Worm (Caenorhabditis elegans) whole organism, young adult: Measurements from ENCODE around the gene C04E6.8.

Source experiments
- T07F8.4 ChIP-seq: sonication (generic microtip); optimal IDR thresholded peaks from 2 replicates; lab custom pipeline; 2016; ENCODE audit warnings: mild to moderate bottlenecking, missing genetic modification characterization, moderate library complexity, missing compliant biosample characterization
- aptf-3 ChIP-seq: fragments of 200-800 bp; sonication (Bioruptor generic); IDR thresholded peaks from 2 replicates; pipeline ENCODE4 v1.3.6; 2022; ENCODE audit warnings: missing genetic modification characterization, missing compliant biosample characterization
- dpff-1 ChIP-seq: sonication (generic microtip); optimal IDR thresholded peaks from 2 replicates; lab custom pipeline; 2017; ENCODE audit warnings: mild to moderate bottlenecking, missing genetic modification characterization, missing compliant biosample characterization
- ekl-4 ChIP-seq: fragments of 200-800 bp; sonication (Bioruptor generic); IDR thresholded peaks from 2 replicates; pipeline ENCODE4 v1.3.6; 2022; ENCODE audit warnings: missing genetic modification reagents, missing genetic modification characterization, missing compliant biosample characterization
- him-1 ChIP-seq: sonication (generic microtip); optimal IDR thresholded peaks from 2 replicates; lab custom pipeline; 2016; ENCODE audit warnings: missing genotype, missing genetic modification reagents, missing genetic modification characterization, missing compliant biosample characterization
- hsf-1 ChIP-seq: fragments of 200-800 bp; sonication (Bioruptor generic); IDR thresholded peaks from 2 replicates; pipeline ENCODE4 v1.3.6; 2022; ENCODE audit warnings: missing genetic modification reagents, missing genetic modification characterization, missing compliant biosample characterization
- madf-6 ChIP-seq: fragments of 200-800 bp; sonication (Bioruptor generic); IDR thresholded peaks from 2 replicates; pipeline ENCODE4 v1.3.6; 2022; ENCODE audit warnings: missing genetic modification reagents, missing genetic modification characterization, missing compliant biosample characterization
- ztf-25 ChIP-seq: fragments of 200-800 bp; sonication (Bioruptor generic); IDR thresholded peaks from 2 replicates; pipeline ENCODE4 v1.3.6; 2022; ENCODE audit warnings: missing genetic modification reagents, missing genetic modification characterization, missing compliant biosample characterization

DNA sequence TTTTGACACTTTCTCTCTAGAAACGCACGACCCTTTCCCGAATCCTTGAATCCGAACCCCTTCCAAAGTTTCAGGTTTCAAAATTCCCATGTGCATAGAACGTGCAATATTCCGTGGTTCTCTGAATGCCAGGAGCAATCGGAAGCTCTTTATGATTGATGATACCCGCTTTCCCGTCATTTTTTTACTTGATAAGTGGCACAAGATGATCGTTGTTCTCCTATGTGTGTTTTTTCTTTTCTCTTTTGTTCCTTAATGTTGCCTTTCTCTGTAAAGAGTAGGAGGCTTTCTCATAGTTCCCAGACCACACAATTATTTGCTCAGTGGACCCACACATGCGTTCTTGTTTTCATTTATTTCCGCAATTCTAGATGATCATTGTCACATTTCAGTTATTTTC lies 5.2 kb upstream of the C04E6.8 start:
- TF ChIP-seq ekl-4: no peak
- no peak for TF ChIP-seq hsf-1 (GFP tag; lab: Robert Waterston, UW)
- TF ChIP-seq ztf-25 (GFP tag; lab: Robert Waterston, UW): no peak
- no peak for TF ChIP-seq him-1
- TF ChIP-seq madf-6: no peak
- TF ChIP-seq dpff-1 (tag; lab: Kevin White, UChicago): no peak
- TF ChIP-seq T07F8.4 (tag; lab: Kevin White, UChicago): no peak
- no peak for TF ChIP-seq aptf-3 (GFP tag; lab: Robert Waterston, UW)
